Fruit fly (Drosophila melanogaster): Measurements from ENCODE around the gene CG3062.
A peak's percentile ranks its signal among the peaks of the same experiment; 100 is the strongest.

CG3062 gene

DNA sequence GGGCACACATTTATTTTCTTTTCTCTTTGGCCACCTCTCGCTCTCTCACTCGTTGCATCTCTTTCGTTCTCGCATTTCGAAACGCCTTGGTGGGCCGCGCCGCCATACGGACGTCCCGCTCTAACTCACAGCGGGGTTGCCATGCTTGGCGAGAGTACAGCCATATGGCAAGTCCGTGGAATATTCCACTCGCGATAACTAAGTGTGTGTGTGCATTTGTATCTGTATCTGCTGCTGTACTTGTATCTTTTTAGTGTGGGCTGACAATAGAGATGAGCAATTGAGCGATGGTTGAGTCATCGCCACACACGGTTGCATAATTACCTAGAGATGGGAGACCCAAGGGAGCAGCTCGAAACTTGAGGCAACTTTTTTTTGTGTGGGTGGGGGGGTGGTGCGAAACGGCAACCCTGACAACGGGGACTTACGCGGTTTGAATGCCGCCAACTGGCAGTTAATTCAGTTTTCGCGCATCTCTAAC, 39.8 kb upstream of the CG3062 start (continued):
- peak; percentile 78 for TF ChIP-seq CG11560 (tag; IDR thresholded peaks at IDR 0.05)
- TF ChIP-seq hkb (optimal IDR thresholded peaks at IDR 0.05) = peak; percentile 5
- peak; percentile 88 for TF ChIP-seq hkb (GFP tag; IDR thresholded peaks at IDR 0.05)
- peak; percentile 44 for TF ChIP-seq CG9437 (GFP tag; optimal IDR thresholded peaks at IDR 0.05)
- TF ChIP-seq dysf (GFP tag; IDR thresholded peaks at IDR 0.05) = peak; percentile 91
- TF ChIP-seq unpg (GFP tag; optimal IDR thresholded peaks at IDR 0.05) = peak; percentile 77
- peak; percentile 91 for TF ChIP-seq CG11247 (GFP tag; IDR thresholded peaks at IDR 0.05)
- peak; percentile 79 for TF ChIP-seq CG12942 (GFP tag; optimal IDR thresholded peaks at IDR 0.05)
- TF ChIP-seq CG16815 (GFP tag; optimal IDR thresholded peaks at IDR 0.05) = peak; percentile 57
- peak in 1 of 3 experiments; percentile 33 for TF ChIP-seq lola (GFP tag; optimal IDR thresholded peaks at IDR 0.05)
- peak; percentile 57 for TF ChIP-seq nom (GFP tag; optimal IDR thresholded peaks at IDR 0.05)
- TF ChIP-seq fru (optimal IDR thresholded peaks at IDR 0.05) = no peak
- peak; percentile 86 for TF ChIP-seq CG4404 (GFP tag; IDR thresholded peaks at IDR 0.05)
- peak; percentile 96 for TF ChIP-seq Rfx (GFP tag; IDR thresholded peaks at IDR 0.05)
- no peak for TF ChIP-seq hth (optimal IDR thresholded peaks at IDR 0.05)
- TF ChIP-seq Blimp-1 (GFP tag; optimal IDR thresholded peaks at IDR 0.05) = peak; percentile 50
- TF ChIP-seq CG12299 (tag; optimal IDR thresholded peaks at IDR 0.05) = peak; percentile 63
- TF ChIP-seq CG31365 (tag; optimal IDR thresholded peaks at IDR 0.05) = peak; percentile 10
- peak; percentile 65 for TF ChIP-seq CG14860 (GFP tag; IDR thresholded peaks at IDR 0.05; ENCODE audit: partially characterized antibody)
- TF ChIP-seq CG30403 (GFP tag; optimal IDR thresholded peaks at IDR 0.05) = peak; percentile 86
- TF ChIP-seq gfzf (GFP tag; optimal IDR thresholded peaks at IDR 0.05) = peak; percentile 59
- peak; percentile 98 for TF ChIP-seq CG8478 (optimal IDR thresholded peaks at IDR 0.05)
- TF ChIP-seq ham (GFP tag; IDR thresholded peaks at IDR 0.05) = peak; percentile 76
- TF ChIP-seq onecut (GFP tag; IDR thresholded peaks at IDR 0.05) = peak; percentile 23; the same call in 1 of the 2 replicates
- peak; percentile 65 for TF ChIP-seq CG7556 (GFP tag; optimal IDR thresholded peaks at IDR 0.05)
- TF ChIP-seq run (tag; optimal IDR thresholded peaks at IDR 0.05) = no peak
- peak; percentile 90 for TF ChIP-seq CG2889 (GFP tag; IDR thresholded peaks at IDR 0.05)
- peak; percentile 84 for TF ChIP-seq CG13424 (tag; optimal IDR thresholded peaks at IDR 0.05)
- TF ChIP-seq CG7928 (GFP tag; optimal IDR thresholded peaks at IDR 0.05) = peak; percentile 44
- peak; percentile 84 for TF ChIP-seq MESR4 (GFP tag; optimal IDR thresholded peaks at IDR 0.05)
- peak; percentile 76 for TF ChIP-seq CG17385 (GFP tag; optimal IDR thresholded peaks at IDR 0.05)
- peak; percentile 16 for TF ChIP-seq pfk (GFP tag; optimal IDR thresholded peaks at IDR 0.05)
- TF ChIP-seq CG17359 (tag; optimal IDR thresholded peaks at IDR 0.05) = peak; percentile 74
- peak; percentile 89 for TF ChIP-seq Optix (GFP tag; IDR thresholded peaks at IDR 0.05)
- peak; percentile 73 for TF ChIP-seq vnd (GFP tag; IDR thresholded peaks at IDR 0.05; ENCODE audit: partially characterized antibody)
- peak; percentile 39 for TF ChIP-seq grn (GFP tag; optimal IDR thresholded peaks at IDR 0.05)
- TF ChIP-seq insv (GFP tag; optimal IDR thresholded peaks at IDR 0.05) = peak in 1 of 2 experiments; percentile 65
- TF ChIP-seq CG12391 (tag; optimal IDR thresholded peaks at IDR 0.05) = peak; percentile 77
- peak; percentile 76 for TF ChIP-seq Lhr (GFP tag; optimal IDR thresholded peaks at IDR 0.05)
- TF ChIP-seq CG15073 (GFP tag; optimal IDR thresholded peaks at IDR 0.05) = no peak
- no peak for TF ChIP-seq CG7745 (tag; optimal IDR thresholded peaks at IDR 0.05)
- peak; percentile 59 for TF ChIP-seq Hey (tag; optimal IDR thresholded peaks at IDR 0.05)
- TF ChIP-seq ERR (GFP tag; optimal IDR thresholded peaks at IDR 0.05) = peak; percentile 79
- TF ChIP-seq fd96Cb (tag; optimal IDR thresholded peaks at IDR 0.05) = peak; percentile 67
- peak; percentile 80 for TF ChIP-seq dmrt99B (tag; optimal IDR thresholded peaks at IDR 0.05)
- TF ChIP-seq da (GFP tag; optimal IDR thresholded peaks at IDR 0.05) = peak; percentile 58
- TF ChIP-seq CG8359 (GFP tag; optimal IDR thresholded peaks at IDR 0.05; ENCODE audit: borderline replicate concordance) = no peak
- TF ChIP-seq CG10267 (tag; optimal IDR thresholded peaks at IDR 0.05) = peak; percentile 64
- TF ChIP-seq CG12744 (GFP tag; optimal IDR thresholded peaks at IDR 0.05) = peak; percentile 76
- peak; percentile 84 for TF ChIP-seq sisA (GFP tag; IDR thresholded peaks at IDR 0.05)
- TF ChIP-seq otp (GFP tag; IDR thresholded peaks at IDR 0.05) = peak; percentile 86

Data from whole organism, embryonic.